Fruit fly (Drosophila melanogaster): Measurements from ENCODE around the gene Lk6.

Lk6 gene

DNA sequence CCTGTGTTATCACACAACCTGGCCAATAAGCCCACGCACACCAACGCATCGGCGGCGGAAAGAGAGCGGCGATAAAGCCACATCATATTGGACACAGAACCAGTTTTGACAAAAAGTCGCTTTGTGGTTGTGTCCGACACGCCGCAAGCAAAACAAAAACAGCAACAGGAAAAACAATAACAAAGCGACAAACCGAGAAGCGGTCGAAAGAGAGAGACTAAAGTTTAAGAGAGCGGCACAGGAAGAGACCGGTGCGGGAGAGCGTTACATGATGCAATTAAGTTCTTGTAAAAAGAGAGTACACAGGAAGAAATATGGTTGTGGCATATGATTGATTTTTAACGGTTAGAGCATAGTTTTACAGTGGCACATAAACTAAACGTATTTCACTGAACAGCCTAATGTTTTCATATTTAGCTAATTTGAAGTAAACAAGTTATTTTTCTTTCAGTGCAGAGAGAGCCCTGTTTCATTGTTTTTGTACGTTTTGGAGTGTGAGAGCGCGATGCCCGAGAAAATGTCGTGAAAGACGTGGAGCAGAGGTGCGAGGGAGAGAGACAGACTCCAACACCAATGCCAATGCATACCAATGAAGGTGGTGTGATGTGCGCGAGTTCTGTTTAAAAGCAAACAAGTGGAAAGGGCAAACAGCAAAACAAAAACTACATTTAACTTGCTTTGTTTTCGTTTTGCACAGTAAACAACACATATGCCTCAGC is 3.4 kb downstream of the Lk6 start (continued):
- TF ChIP-seq CoRest (tag; optimal IDR thresholded peaks at IDR 0.05) = peak; percentile 100
- no peak for TF ChIP-seq CG3847 (GFP tag; IDR thresholded peaks at IDR 0.05)
- no peak for TF ChIP-seq cad (GFP tag; optimal IDR thresholded peaks at IDR 0.05)
- no peak for TF ChIP-seq Bgb (GFP tag; IDR thresholded peaks at IDR 0.05; ENCODE audit: partially characterized antibody)
- no peak for TF ChIP-seq br (optimal IDR thresholded peaks at IDR 0.05)
- peak; percentile 100 for TF ChIP-seq Fer3 (tag; optimal IDR thresholded peaks at IDR 0.05)
- peak; percentile 100 for TF ChIP-seq gcm2 (GFP tag; optimal IDR thresholded peaks at IDR 0.05)
- peak; percentile 100 for TF ChIP-seq Pdp1 (GFP tag; optimal IDR thresholded peaks at IDR 0.05)
- no peak for TF ChIP-seq CG13287 (GFP tag; IDR thresholded peaks at IDR 0.05; ENCODE audit: partially characterized antibody)
- TF ChIP-seq Stat92E (GFP tag; optimal IDR thresholded peaks at IDR 0.05) = peak in 1 of 3 experiments; percentile 100
- TF ChIP-seq CG15696 (tag; optimal IDR thresholded peaks at IDR 0.05) = peak; percentile 100
- no peak for TF ChIP-seq lov (optimal IDR thresholded peaks at IDR 0.05)
- no peak for TF ChIP-seq lov (GFP tag; IDR thresholded peaks at IDR 0.05)
- TF ChIP-seq Xrp1 (GFP tag; IDR thresholded peaks at IDR 0.05) = no peak
- TF ChIP-seq Scr (GFP tag; IDR thresholded peaks at IDR 0.05; ENCODE audit: partially characterized antibody) = no peak
- peak; percentile 93 for TF ChIP-seq CG2116 (GFP tag; optimal IDR thresholded peaks at IDR 0.05)
- peak; percentile 100 for TF ChIP-seq fu2 (GFP tag; optimal IDR thresholded peaks at IDR 0.05)
- no peak for TF ChIP-seq sisA (GFP tag; IDR thresholded peaks at IDR 0.05)
- peak; percentile 100 for TF ChIP-seq crc (GFP tag; optimal IDR thresholded peaks at IDR 0.05)
- no peak for TF ChIP-seq z (GFP tag; IDR thresholded peaks at IDR 0.05)
- peak; percentile 100 for TF ChIP-seq zen (tag; optimal IDR thresholded peaks at IDR 0.05)
- peak; percentile 100 for TF ChIP-seq CG15011 (GFP tag; optimal IDR thresholded peaks at IDR 0.05)
- peak; percentile 100 for TF ChIP-seq CG1792 (GFP tag; optimal IDR thresholded peaks at IDR 0.05)
- peak; percentile 99 for TF ChIP-seq CG1529 (GFP tag; optimal IDR thresholded peaks at IDR 0.05)
- TF ChIP-seq NfI (GFP tag; optimal IDR thresholded peaks at IDR 0.05) = peak; percentile 100
- TF ChIP-seq Chrac-16 (GFP tag; optimal IDR thresholded peaks at IDR 0.05) = peak; percentile 100
- peak; percentile 100 for TF ChIP-seq CG34376 (GFP tag; optimal IDR thresholded peaks at IDR 0.05)
- TF ChIP-seq Nf-YC (tag; optimal IDR thresholded peaks at IDR 0.05) = peak; percentile 95
- TF ChIP-seq CG12236 (GFP tag; optimal IDR thresholded peaks at IDR 0.05) = peak; percentile 100
- TF ChIP-seq wdn (GFP tag; IDR thresholded peaks at IDR 0.05) = no peak
- no peak for TF ChIP-seq Hr39 (optimal IDR thresholded peaks at IDR 0.05)
- TF ChIP-seq ATbp (GFP tag; optimal IDR thresholded peaks at IDR 0.05) = peak; percentile 100
- no peak for TF ChIP-seq unc-4 (GFP tag; IDR thresholded peaks at IDR 0.05; ENCODE audit: partially characterized antibody)
- no peak for TF ChIP-seq mld (GFP tag; IDR thresholded peaks at IDR 0.05; ENCODE audit: partially characterized antibody)
- peak; percentile 82 for TF ChIP-seq CG15479 (GFP tag; optimal IDR thresholded peaks at IDR 0.05)
- no peak for TF ChIP-seq C15 (GFP tag; IDR thresholded peaks at IDR 0.05)
- TF ChIP-seq Dref (GFP tag; IDR thresholded peaks at IDR 0.05) = no peak
- no peak for TF ChIP-seq ssp (GFP tag; IDR thresholded peaks at IDR 0.05)
- peak; percentile 100 for TF ChIP-seq dmrt99B (tag; optimal IDR thresholded peaks at IDR 0.05)
- peak; percentile 100 for TF ChIP-seq Med (GFP tag)
- peak; percentile 99 for TF ChIP-seq Blimp-1 (GFP tag; optimal IDR thresholded peaks at IDR 0.05)
- TF ChIP-seq fd3F (GFP tag; optimal IDR thresholded peaks at IDR 0.05) = peak; percentile 100
- TF ChIP-seq Aef1 (GFP tag; IDR thresholded peaks at IDR 0.05) = no peak
- TF ChIP-seq TFAM (GFP tag; optimal IDR thresholded peaks at IDR 0.05) = peak; percentile 97
- TF ChIP-seq Dfd (GFP tag; optimal IDR thresholded peaks at IDR 0.05) = peak in 1 of 2 experiments; percentile 29
- TF ChIP-seq CG30431 (GFP tag; optimal IDR thresholded peaks at IDR 0.05) = peak; percentile 100
- peak; percentile 99 for TF ChIP-seq CG6272 (GFP tag; IDR thresholded peaks at IDR 0.05)
- no peak for TF ChIP-seq hbn (GFP tag; IDR thresholded peaks at IDR 0.05; ENCODE audit: partially characterized antibody)
- TF ChIP-seq CG14014 (GFP tag; IDR thresholded peaks at IDR 0.05) = no peak
- TF ChIP-seq CG2129 (GFP tag; IDR thresholded peaks at IDR 0.05; ENCODE audit: partially characterized antibody) = no peak
